Worm (Caenorhabditis elegans): ENCODE results near the gene his-24.
A peak's percentile ranks its signal among the peaks of the same experiment; 100 is the strongest.

his-24 gene

DNA sequence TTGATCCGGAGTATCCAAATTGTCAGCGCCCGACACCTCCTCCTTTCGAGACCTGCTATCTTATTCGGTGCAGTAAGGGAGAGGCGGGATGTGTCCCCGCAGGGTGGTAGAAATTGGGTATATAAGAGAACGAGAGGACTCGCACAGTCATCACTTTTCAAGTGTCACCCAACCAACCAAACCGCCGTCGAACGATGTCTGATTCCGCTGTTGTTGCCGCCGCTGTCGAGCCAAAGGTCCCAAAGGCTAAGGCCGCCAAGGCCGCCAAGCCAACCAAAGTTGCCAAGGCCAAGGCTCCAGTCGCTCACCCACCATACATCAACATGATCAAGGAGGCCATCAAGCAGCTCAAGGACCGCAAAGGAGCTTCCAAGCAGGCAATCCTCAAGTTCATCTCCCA lies at the start of gene his-24:
his-24 (plus strand) TSS at position 150 of the 400 bp plus-strand sequence.
- TF ChIP-seq mes-4 (tag; optimal IDR thresholded peaks at IDR 0.05) = no peak
- TF ChIP-seq repo-1 (tag; optimal IDR thresholded peaks at IDR 0.05) = peak; percentile 3
- TF ChIP-seq lin-35 (GFP tag; optimal IDR thresholded peaks at IDR 0.05) = no peak
- peak; percentile 16 for TF ChIP-seq chd-7 (tag; optimal IDR thresholded peaks at IDR 0.05)
- TF ChIP-seq pbrm-1 (GFP tag; IDR thresholded peaks at IDR 0.05) = peak; percentile 97
- TF ChIP-seq K11D2.4 (GFP tag; IDR thresholded peaks at IDR 0.05) = peak; percentile 62
- peak; percentile 55; the same call in 1 of the 2 replicates for TF ChIP-seq nfyb-1 (GFP tag; IDR thresholded peaks at IDR 0.05)
- TF ChIP-seq F49E8.2 (tag; optimal IDR thresholded peaks at IDR 0.05; ENCODE audit: insufficient read depth) = no peak
- no peak for TF ChIP-seq lir-1 (GFP tag; conservative IDR thresholded peaks at IDR 0.05)
- TF ChIP-seq ceh-27 (GFP tag; optimal IDR thresholded peaks at IDR 0.05) = peak; percentile 77
- no peak for TF ChIP-seq C06A6.2 (GFP tag; conservative IDR thresholded peaks at IDR 0.05)
- TF ChIP-seq ztf-6 (GFP tag; IDR thresholded peaks at IDR 0.05) = 0 out of 2 replicates have a peak, but pooled peaks have one; percentile 43
- peak; percentile 78 for TF ChIP-seq lin-40 (tag; optimal IDR thresholded peaks at IDR 0.05)
- peak; percentile 71 for TF ChIP-seq dox-1 (GFP tag; IDR thresholded peaks at IDR 0.05)
- peak; percentile 13 for TF ChIP-seq atf-7 (tag; optimal IDR thresholded peaks at IDR 0.05)
- no peak for TF ChIP-seq efl-1 (GFP tag; optimal IDR thresholded peaks at IDR 0.05)
- TF ChIP-seq egl-18 (GFP tag; IDR thresholded peaks at IDR 0.05) = peak; percentile 5; the same call in 1 of the 2 replicates
- TF ChIP-seq sptf-2 (GFP tag; optimal IDR thresholded peaks at IDR 0.05) = no peak
- TF ChIP-seq ccch-3 (GFP tag; optimal IDR thresholded peaks at IDR 0.05) = no peak
- peak; percentile 36 for TF ChIP-seq F23B12.7 (tag; optimal IDR thresholded peaks at IDR 0.05; ENCODE audit: insufficient read depth)
- 0 out of 2 replicates have a peak, but pooled peaks have one; percentile 8 for TF ChIP-seq lin-26 (GFP tag; IDR thresholded peaks at IDR 0.05)
- TF ChIP-seq gei-17 (GFP tag; optimal IDR thresholded peaks at IDR 0.05) = no peak
- peak; percentile 64 for TF ChIP-seq K12H6.12 (tag; optimal IDR thresholded peaks at IDR 0.05)
- peak; percentile 35; the same call in 1 of the 2 replicates for TF ChIP-seq hmg-1.2 (GFP tag; IDR thresholded peaks at IDR 0.05)
- TF ChIP-seq hrde-1 (tag; optimal IDR thresholded peaks at IDR 0.05; ENCODE audit: borderline replicate concordance) = no peak
- TF ChIP-seq Y53G8AR.9 (GFP tag; conservative IDR thresholded peaks at IDR 0.05) = no peak
- no peak for TF ChIP-seq ceh-58 (GFP tag; IDR thresholded peaks at IDR 0.05)
- no peak for TF ChIP-seq egrh-3 (GFP tag; IDR thresholded peaks at IDR 0.05)
- peak; percentile 17 for TF ChIP-seq ztf-18 (tag; optimal IDR thresholded peaks at IDR 0.05)
- peak; percentile 24 for TF ChIP-seq ama-1 (optimal IDR thresholded peaks at IDR 0.05)
- TF ChIP-seq ama-1 (GFP tag; optimal IDR thresholded peaks at IDR 0.05) = no peak
- 0 out of 2 replicates have a peak, but pooled peaks have one; percentile 11 for TF ChIP-seq let-526 (GFP tag; IDR thresholded peaks at IDR 0.05)
- TF ChIP-seq snpc-4 (GFP tag; optimal IDR thresholded peaks at IDR 0.05) = no peak
- TF ChIP-seq snpc-4 (tag; optimal IDR thresholded peaks at IDR 0.05) = peak in 2 of 4 experiments; percentile 5 to 58
- peak; percentile 67 for TF ChIP-seq tbp1 (GFP tag; optimal IDR thresholded peaks at IDR 0.05)
- peak; percentile 44; the same call in 1 of the 2 replicates for TF ChIP-seq mcd-1 (GFP tag; IDR thresholded peaks at IDR 0.05)
- TF ChIP-seq Y67H2A.10 (GFP tag; conservative IDR thresholded peaks at IDR 0.05) = no peak
- peak; percentile 99 for TF ChIP-seq F39B2.1 (GFP tag; IDR thresholded peaks at IDR 0.05)
- peak; percentile 37 for TF ChIP-seq nhr-80 (tag; optimal IDR thresholded peaks at IDR 0.05)
- TF ChIP-seq xnd-1 (tag; optimal IDR thresholded peaks at IDR 0.05) = no peak

DNA sequence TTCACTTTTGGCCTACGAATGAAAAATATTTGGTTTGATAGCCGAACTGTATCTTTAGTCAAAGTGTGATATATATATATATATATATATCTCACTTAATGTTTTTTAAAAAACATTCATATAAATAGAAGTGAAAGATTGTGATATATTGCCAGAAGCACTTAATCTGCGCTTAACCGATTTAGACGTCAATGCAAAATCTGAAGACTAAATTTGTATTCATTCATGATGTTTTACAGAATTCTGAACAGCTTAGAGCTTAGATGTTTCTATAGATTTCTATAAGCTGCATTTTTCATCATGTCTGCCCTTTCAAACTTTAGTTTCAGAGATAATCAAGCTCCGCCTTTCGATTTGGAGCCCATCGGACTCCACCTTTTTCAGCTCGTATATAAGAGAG lies 47.6 kb upstream of the his-24 start, which contains the start of gene F23D12.3:
F23D12.3 (plus strand) TSS at position 301 of the 400 bp plus-strand sequence.
- no peak for TF ChIP-seq nfya-2 (GFP tag; IDR thresholded peaks at IDR 0.05)
- no peak for TF ChIP-seq cebp-2 (GFP tag; IDR thresholded peaks at IDR 0.05)
- no peak for TF ChIP-seq cebp-1 (GFP tag; IDR thresholded peaks at IDR 0.05)
- no peak for TF ChIP-seq cebp-1 (tag; optimal IDR thresholded peaks at IDR 0.05)
- no peak for TF ChIP-seq tlf-1 (GFP tag; optimal IDR thresholded peaks at IDR 0.05)
- TF ChIP-seq F52B5.7 (tag; optimal IDR thresholded peaks at IDR 0.05) = no peak
- TF ChIP-seq D2030.7 (GFP tag; IDR thresholded peaks at IDR 0.05) = no peak
- TF ChIP-seq sdz-38 (tag; optimal IDR thresholded peaks at IDR 0.05) = no peak
- no peak for TF ChIP-seq mxl-1 (tag; optimal IDR thresholded peaks at IDR 0.05)
- TF ChIP-seq hlh-26 (GFP tag; conservative IDR thresholded peaks at IDR 0.05) = no peak
- no peak for TF ChIP-seq dpl-1 (GFP tag; optimal IDR thresholded peaks at IDR 0.05)
- TF ChIP-seq nhr-80 (tag; optimal IDR thresholded peaks at IDR 0.05) = no peak
- TF ChIP-seq snpc-3.4 (tag; optimal IDR thresholded peaks at IDR 0.05) = no peak
